Worm (Caenorhabditis elegans) whole organism, L2 larva: Measurements from ENCODE around the gene cpr-9.

ENCODE experiments used
- C34F6.9 ChIP-seq: fragments of 150-350 bp; optimal IDR thresholded peaks from 2 replicates; lab custom pipeline; 2014; ENCODE audit warnings: missing biosample characterization, missing genetic modification characterization
- F13H6.1 ChIP-seq: sonication (generic microtip); optimal IDR thresholded peaks from 2 replicates; lab custom pipeline; 2016; ENCODE audit warnings: missing genetic modification characterization, missing compliant biosample characterization
- R02D3.7 ChIP-seq: fragments of 150-350 bp; optimal IDR thresholded peaks from 2 replicates; lab custom pipeline; 2014; ENCODE audit warnings: missing biosample characterization, missing genetic modification characterization
- Y55F3AM.14 ChIP-seq: fragments of 200-800 bp; sonication (Bioruptor generic); optimal IDR thresholded peaks from 2 replicates; lab custom pipeline; 2018; ENCODE audit warnings: mild to moderate bottlenecking, missing genetic modification characterization, missing compliant biosample characterization
- ZK546.5 ChIP-seq: sonication (generic microtip); optimal IDR thresholded peaks from 2 replicates; lab custom pipeline; 2017; ENCODE audit warnings: missing biosample characterization, missing genetic modification characterization
- alr-1 ChIP-seq: fragments of 150-350 bp; optimal IDR thresholded peaks from 2 replicates; lab custom pipeline; 2014; ENCODE audit warnings: missing biosample characterization, missing genetic modification characterization
- aly-2 ChIP-seq: fragments of 150-350 bp; optimal IDR thresholded peaks from 2 replicates; lab custom pipeline; 2014; ENCODE audit warnings: missing biosample characterization, missing genetic modification characterization
- ama-1 ChIP-seq: fragments of 150-350 bp; optimal IDR thresholded peaks from 2 replicates; lab custom pipeline; 2018; ENCODE audit warnings: inconsistent platforms
- blmp-1 ChIP-seq: sonication (generic microtip); optimal IDR thresholded peaks from 2 replicates; lab custom pipeline; 2017; ENCODE audit warnings: missing genetic modification characterization, mild to moderate bottlenecking, missing compliant biosample characterization, antibody characterized with exemption, moderate library complexity; ENCODE audit not compliant: insufficient read depth
- ceh-16 ChIP-seq: fragments of 150-350 bp; optimal IDR thresholded peaks from 2 replicates; lab custom pipeline; 2014; ENCODE audit warnings: missing biosample characterization, missing genetic modification characterization
- ceh-82 ChIP-seq: fragments of 150-350 bp; optimal IDR thresholded peaks from 2 replicates; lab custom pipeline; 2014; ENCODE audit warnings: missing biosample characterization, missing genetic modification characterization
- crh-2 ChIP-seq: sonication (generic microtip); optimal IDR thresholded peaks from 2 replicates; lab custom pipeline; 2017; ENCODE audit warnings: missing biosample characterization, missing genetic modification characterization
- dmd-4 ChIP-seq: sonication (generic microtip); optimal IDR thresholded peaks from 2 replicates; lab custom pipeline; 2017; ENCODE audit warnings: missing biosample characterization, missing genetic modification characterization
- egl-27 ChIP-seq: sonication (generic microtip); optimal IDR thresholded peaks from 3 replicates; lab custom pipeline; 2017; ENCODE audit warnings: missing biosample characterization, missing genetic modification reagents, missing genetic modification characterization
- elt-1 ChIP-seq: fragments of 150-350 bp; optimal IDR thresholded peaks from 2 replicates; lab custom pipeline; 2014; ENCODE audit warnings: missing biosample characterization, missing genetic modification characterization
- elt-3 ChIP-seq: sonication (generic microtip); optimal IDR thresholded peaks from 2 replicates; lab custom pipeline; 2017; ENCODE audit warnings: missing biosample characterization, missing genetic modification characterization
- fos-1 ChIP-seq: fragments of 150-350 bp; optimal IDR thresholded peaks from 2 replicates; lab custom pipeline; 2014; ENCODE audit warnings: missing biosample characterization, missing genetic modification characterization
- gmeb-1 ChIP-seq: fragments of 150-350 bp; optimal IDR thresholded peaks from 2 replicates; lab custom pipeline; 2014; ENCODE audit warnings: missing biosample characterization, missing genetic modification characterization
- lin-11 ChIP-seq: fragments of 150-350 bp; sonication (generic microtip); optimal IDR thresholded peaks from 2 replicates; lab custom pipeline; 2014; ENCODE audit warnings: missing biosample characterization, missing genetic modification characterization, inconsistent platforms, mixed read lengths
- lin-13 ChIP-seq: fragments of 150-350 bp; optimal IDR thresholded peaks from 2 replicates; lab custom pipeline; 2014; ENCODE audit warnings: missing biosample characterization, missing genetic modification reagents, missing genetic modification characterization
- lin-39 ChIP-seq: fragments of 150-350 bp; optimal IDR thresholded peaks from 2 replicates; lab custom pipeline; 2014; ENCODE audit warnings: missing biosample characterization, missing genetic modification reagents, missing genetic modification characterization
- lsy-2 ChIP-seq, 2 experiments: fragments of 150-350 bp in 1 of 2; sonication (generic microtip) in 1 of 2; optimal IDR thresholded peaks; 2 replicates each; lab custom pipeline; 2014 to 2017; ENCODE audit warnings: missing biosample characterization in 2 of 2, missing genetic modification characterization in 2 of 2
- mab-5 ChIP-seq: fragments of 150-350 bp; optimal IDR thresholded peaks from 2 replicates; lab custom pipeline; 2014; ENCODE audit warnings: missing biosample characterization, missing genetic modification characterization
- mbf-1 ChIP-seq: sonication (generic microtip); optimal IDR thresholded peaks from 2 replicates; lab custom pipeline; 2017; ENCODE audit warnings: missing biosample characterization, missing genetic modification characterization
- mdl-1 ChIP-seq, 2 experiments: fragments of 150-350 bp in 1 of 2; sonication (generic microtip) in 1 of 2; optimal IDR thresholded peaks; 2 replicates each; lab custom pipeline; 2017; ENCODE audit warnings: missing biosample characterization in 2 of 2, missing genetic modification characterization in 2 of 2
- nhr-10 ChIP-seq: sonication (generic microtip); optimal IDR thresholded peaks from 2 replicates; lab custom pipeline; 2017; ENCODE audit warnings: missing biosample characterization, missing genetic modification characterization
- nhr-11 ChIP-seq: fragments of 150-350 bp; optimal IDR thresholded peaks from 2 replicates; lab custom pipeline; 2014; ENCODE audit warnings: missing biosample characterization, missing genetic modification characterization
- nhr-12 ChIP-seq: fragments of 150-350 bp; optimal IDR thresholded peaks from 2 replicates; lab custom pipeline; 2014; ENCODE audit warnings: missing biosample characterization, missing genetic modification characterization
- nhr-129 ChIP-seq: fragments of 150-350 bp; optimal IDR thresholded peaks from 2 replicates; lab custom pipeline; 2014; ENCODE audit warnings: missing biosample characterization, missing genetic modification characterization
- nhr-21 ChIP-seq: fragments of 150-350 bp; optimal IDR thresholded peaks from 2 replicates; lab custom pipeline; 2014; ENCODE audit warnings: missing biosample characterization, missing genetic modification characterization
- nhr-23 ChIP-seq: fragments of 150-350 bp; optimal IDR thresholded peaks from 2 replicates; lab custom pipeline; 2014; ENCODE audit warnings: missing biosample characterization, missing genetic modification reagents, missing genetic modification characterization
- nhr-237 ChIP-seq: fragments of 150-350 bp; optimal IDR thresholded peaks from 2 replicates; lab custom pipeline; 2014; ENCODE audit warnings: missing biosample characterization, missing genetic modification characterization
- nhr-25 ChIP-seq: fragments of 150-350 bp; sonication (generic microtip); optimal IDR thresholded peaks from 3 replicates; lab custom pipeline; 2014; ENCODE audit warnings: missing biosample characterization, missing genetic modification characterization
- nhr-6 ChIP-seq: fragments of 150-350 bp; optimal IDR thresholded peaks from 2 replicates; lab custom pipeline; 2014; ENCODE audit warnings: missing biosample characterization, missing genetic modification characterization
- nhr-77 ChIP-seq: fragments of 150-350 bp; optimal IDR thresholded peaks from 2 replicates; lab custom pipeline; 2014; ENCODE audit warnings: missing biosample characterization, missing genetic modification characterization
- peb-1 ChIP-seq: fragments of 150-350 bp; optimal IDR thresholded peaks from 2 replicates; lab custom pipeline; 2014; ENCODE audit warnings: missing biosample characterization, missing genetic modification characterization
- sem-4 ChIP-seq: fragments of 150-350 bp; optimal IDR thresholded peaks from 2 replicates; lab custom pipeline; 2014; ENCODE audit warnings: missing biosample characterization, missing genetic modification reagents, missing genetic modification characterization
- skn-1 ChIP-seq: sonication (generic microtip); optimal IDR thresholded peaks from 2 replicates; lab custom pipeline; 2017; ENCODE audit warnings: missing biosample characterization, missing genetic modification characterization
- sma-3 ChIP-seq: sonication (generic microtip); optimal IDR thresholded peaks from 2 replicates; lab custom pipeline; 2016; ENCODE audit warnings: missing genetic modification reagents, missing genetic modification characterization, missing compliant biosample characterization
- sma-9 ChIP-seq, 2 experiments: fragments of 150-350 bp in 1 of 2; sonication (generic microtip) in 1 of 2; optimal IDR thresholded peaks; 2 replicates each; lab custom pipeline; 2014 to 2016; ENCODE audit warnings: missing genetic modification characterization in 2 of 2, mild to moderate bottlenecking in 1 of 2, missing biosample characterization in 1 of 2, missing compliant biosample characterization in 1 of 2, missing genetic modification reagents in 1 of 2, moderate library complexity in 1 of 2
- snpc-4 ChIP-seq: fragments of 150-350 bp; optimal IDR thresholded peaks from 2 replicates; lab custom pipeline; 2014; ENCODE audit warnings: missing biosample characterization, missing genetic modification characterization
- unc-39 ChIP-seq: fragments of 150-350 bp; optimal IDR thresholded peaks from 2 replicates; lab custom pipeline; 2014; ENCODE audit warnings: missing biosample characterization, missing genetic modification characterization
- unc-55 ChIP-seq: fragments of 150-350 bp; sonication (generic microtip); optimal IDR thresholded peaks from 3 replicates; lab custom pipeline; 2014; ENCODE audit warnings: missing biosample characterization, missing genetic modification reagents, missing genetic modification characterization
- unc-62 ChIP-seq: fragments of 150-350 bp; optimal IDR thresholded peaks from 2 replicates; lab custom pipeline; 2014; ENCODE audit warnings: missing biosample characterization, missing genetic modification reagents, missing genetic modification characterization
- zag-1 ChIP-seq: fragments of 150-350 bp; optimal IDR thresholded peaks from 2 replicates; lab custom pipeline; 2014; ENCODE audit warnings: missing biosample characterization, missing genetic modification characterization
- ztf-1 ChIP-seq: fragments of 200-800 bp; sonication (Bioruptor generic); conservative IDR thresholded peaks from 2 replicates; pipeline ENCODE4 v1.3.6; 2022; ENCODE audit warnings: missing genetic modification characterization, missing compliant biosample characterization
- ztf-11 ChIP-seq: sonication (generic microtip); optimal IDR thresholded peaks from 2 replicates; lab custom pipeline; 2017; ENCODE audit warnings: missing biosample characterization, missing genetic modification characterization
- ztf-4 ChIP-seq: fragments of 150-350 bp; optimal IDR thresholded peaks from 2 replicates; lab custom pipeline; 2014; ENCODE audit warnings: missing biosample characterization, missing genetic modification characterization

cpr-9 gene

ce11 chrV:11979673-11980561 is 22.9 kb upstream of the cpr-9 start, which contains the start of gene snr-4 (continued):
- TF ChIP-seq aly-2 (tag; lab: Kevin White, UChicago) (no peak), crh-2 (tag; lab: Kevin White, UChicago) (peak; percentile 96), lin-13 (GFP tag; lab: Kevin White, UChicago) (peak; percentile 94), nhr-77 (tag; lab: Kevin White, UChicago) (peak; percentile 78), mab-5 (tag; lab: Kevin White, UChicago) (peak; percentile 80), nhr-11 (tag; lab: Kevin White, UChicago) (peak; percentile 75)

ce11 chrV:11982309-11982708 is 20.5 kb upstream of the cpr-9 start, which contains the start of gene rpt-1:
TSS of gene rpt-1 (minus strand) at chrV:11982397.
- TF ChIP-seq lin-39, result no peak
- no peak for TF ChIP-seq R02D3.7 (tag; lab: Kevin White, UChicago)
- no peak for TF ChIP-seq nhr-10 (tag; lab: Kevin White, UChicago)
- peak; percentile 10 for TF ChIP-seq ztf-4 (tag; lab: Kevin White, UChicago)
- TF ChIP-seq elt-1, result no peak
- TF ChIP-seq nhr-237 (tag; lab: Kevin White, UChicago), result no peak
- TF ChIP-seq mbf-1 (tag; lab: Kevin White, UChicago), result no peak
- no peak for TF ChIP-seq nhr-23
- no peak for TF ChIP-seq nhr-6 (tag; lab: Kevin White, UChicago)
- TF ChIP-seq elt-3 (tag; lab: Kevin White, UChicago), result no peak
- no peak for TF ChIP-seq aly-2 (tag; lab: Kevin White, UChicago)
- TF ChIP-seq dmd-4 (tag; lab: Kevin White, UChicago), result no peak
- TF ChIP-seq unc-62 (GFP tag; lab: Kevin White, UChicago), result no peak
- no peak for TF ChIP-seq ceh-82
- no peak for TF ChIP-seq alr-1 (tag; lab: Kevin White, UChicago)
- no peak for TF ChIP-seq nhr-12
- TF ChIP-seq blmp-1 (tag; lab: Kevin White, UChicago), result no peak
- TF ChIP-seq sem-4 (tag; lab: Kevin White, UChicago), result peak; percentile 15
- TF ChIP-seq sma-3 (GFP tag; lab: Kevin White, UChicago), result peak; percentile 70
- TF ChIP-seq ZK546.5 (tag; lab: Kevin White, UChicago), result no peak
- peak; percentile 35 to 77 for TF ChIP-seq lsy-2 (tag; optimal IDR thresholded peaks at IDR 0.05; lab: Kevin White, UChicago)
- no peak for TF ChIP-seq mdl-1 (tag; optimal IDR thresholded peaks at IDR 0.05; lab: Kevin White, UChicago)
- peak; percentile 56 for TF ChIP-seq nhr-25 (tag; lab: Kevin White, UChicago)
- TF ChIP-seq peb-1 (tag; lab: Kevin White, UChicago), result no peak
- peak; percentile 82 for TF ChIP-seq skn-1 (tag; lab: Kevin White, UChicago)
- peak; percentile 88 for TF ChIP-seq C34F6.9 (tag; lab: Kevin White, UChicago)
- TF ChIP-seq ztf-11 (tag; lab: Kevin White, UChicago), result no peak
- TF ChIP-seq ama-1 (lab: Kevin White, UChicago), result peak; percentile 49
- peak; percentile 33 for TF ChIP-seq nhr-21 (tag; lab: Kevin White, UChicago)
- TF ChIP-seq crh-2 (tag; lab: Kevin White, UChicago), result peak; percentile 50
- TF ChIP-seq lin-13 (GFP tag; lab: Kevin White, UChicago), result peak; percentile 54
- no peak for TF ChIP-seq egl-27 (tag; lab: Kevin White, UChicago)
- peak; percentile 26 for TF ChIP-seq F13H6.1 (tag; lab: Kevin White, UChicago)
- no peak for TF ChIP-seq nhr-77 (tag; lab: Kevin White, UChicago)
- peak; percentile 65 for TF ChIP-seq sma-9 (GFP tag; optimal IDR thresholded peaks at IDR 0.05; lab: Kevin White, UChicago)
- TF ChIP-seq sma-9 (tag; optimal IDR thresholded peaks at IDR 0.05; lab: Kevin White, UChicago), result no peak
- no peak for TF ChIP-seq unc-39 (tag; lab: Kevin White, UChicago)
- no peak for TF ChIP-seq Y55F3AM.14 (GFP tag; lab: Kevin White, UChicago)
- TF ChIP-seq ceh-16 (tag; lab: Kevin White, UChicago), result no peak
- peak; percentile 90 for TF ChIP-seq gmeb-1 (tag; lab: Kevin White, UChicago)
- peak; percentile 24 for TF ChIP-seq lin-11
- peak; percentile 50 for TF ChIP-seq nhr-129 (tag; lab: Kevin White, UChicago)
- no peak for TF ChIP-seq ztf-1
- no peak for TF ChIP-seq mab-5 (tag; lab: Kevin White, UChicago)
- peak; percentile 80 for TF ChIP-seq unc-55 (GFP tag; lab: Kevin White, UChicago)
- no peak for TF ChIP-seq nhr-11 (tag; lab: Kevin White, UChicago)
- no peak for TF ChIP-seq zag-1 (tag; lab: Kevin White, UChicago)
- TF ChIP-seq fos-1 (tag; lab: Kevin White, UChicago), result peak; percentile 37
- peak; percentile 92 for TF ChIP-seq snpc-4 (tag; lab: Kevin White, UChicago)
